Worm (Caenorhabditis elegans): Measurements from ENCODE around the gene R05G6.1.

DNA sequence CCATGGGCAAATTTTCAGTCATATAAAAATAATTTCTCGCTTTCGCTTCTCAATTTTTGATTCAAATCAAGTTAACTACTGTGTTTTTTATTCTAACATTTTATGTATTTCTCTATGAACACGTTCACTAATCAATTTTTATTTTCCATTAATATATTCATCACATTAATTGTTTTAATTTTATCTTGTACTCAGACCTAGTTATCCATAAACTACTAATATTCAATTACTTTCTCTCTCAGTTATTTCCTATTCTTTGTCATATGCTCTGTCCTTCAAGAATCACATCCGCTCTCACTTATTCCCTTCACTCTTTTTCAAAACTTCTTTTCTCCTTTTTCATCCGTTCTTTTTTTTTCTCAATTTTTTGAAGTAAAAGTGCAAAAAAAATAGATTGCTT lies 54.5 kb downstream of the R05G6.1 start:
- no peak for TF ChIP-seq pha-4 (tag; optimal IDR thresholded peaks at IDR 0.05)
- TF ChIP-seq dpl-1 (GFP tag; optimal IDR thresholded peaks at IDR 0.05): no peak
- TF ChIP-seq bed-1 (GFP tag; IDR thresholded peaks at IDR 0.05): no peak
- no peak for TF ChIP-seq rcor-1 (GFP tag; IDR thresholded peaks at IDR 0.05)
- TF ChIP-seq zfh-2 (GFP tag; conservative IDR thresholded peaks at IDR 0.05): no peak
- TF ChIP-seq ceh-40 (GFP tag; IDR thresholded peaks at IDR 0.05): no peak
- no peak for TF ChIP-seq ztf-22 (GFP tag; optimal IDR thresholded peaks at IDR 0.05)
- TF ChIP-seq attf-5 (GFP tag; optimal IDR thresholded peaks at IDR 0.05): no peak
- TF ChIP-seq mes-4 (tag; optimal IDR thresholded peaks at IDR 0.05): no peak
- TF ChIP-seq B0019.2 (GFP tag; conservative IDR thresholded peaks at IDR 0.05): no peak
- TF ChIP-seq Y67H2A.10 (GFP tag; conservative IDR thresholded peaks at IDR 0.05): no peak
